Worm (Caenorhabditis elegans) whole organism, L1 larva: ENCODE data around the gene kgb-2.

Source experiments
- aha-1 ChIP-seq: fragments of 150-350 bp; optimal IDR thresholded peaks from 2 replicates; lab custom pipeline; 2014; ENCODE audit warnings: missing biosample characterization, missing genetic modification characterization
- lin-15B ChIP-seq: fragments of 150-350 bp; sonication (generic microtip); optimal IDR thresholded peaks from 3 replicates; lab custom pipeline; 2014; ENCODE audit warnings: missing biosample characterization, missing genetic modification characterization
- mab-9 ChIP-seq: fragments of 200-800 bp; sonication (Bioruptor generic); IDR thresholded peaks from 2 replicates; pipeline ENCODE4 v1.3.6; 2022; ENCODE audit warnings: missing genetic modification reagents, missing genetic modification characterization, missing compliant biosample characterization
- nhr-11 ChIP-seq: fragments of 150-350 bp; optimal IDR thresholded peaks from 2 replicates; lab custom pipeline; 2014; ENCODE audit warnings: missing biosample characterization, missing genetic modification characterization
- nhr-77 ChIP-seq: fragments of 150-350 bp; optimal IDR thresholded peaks from 2 replicates; lab custom pipeline; 2014; ENCODE audit warnings: missing biosample characterization, missing genetic modification characterization
- pqm-1 ChIP-seq: sonication (generic microtip); optimal IDR thresholded peaks from 3 replicates; lab custom pipeline; 2017; ENCODE audit warnings: missing biosample characterization, missing genetic modification characterization
- unc-130 ChIP-seq: fragments of 150-350 bp; optimal IDR thresholded peaks from 2 replicates; lab custom pipeline; 2017; ENCODE audit warnings: missing biosample characterization, missing genetic modification characterization, inconsistent platforms
- unc-62 ChIP-seq: fragments of 150-350 bp; optimal IDR thresholded peaks from 2 replicates; lab custom pipeline; 2014; ENCODE audit warnings: missing biosample characterization, missing genetic modification reagents, missing genetic modification characterization

DNA sequence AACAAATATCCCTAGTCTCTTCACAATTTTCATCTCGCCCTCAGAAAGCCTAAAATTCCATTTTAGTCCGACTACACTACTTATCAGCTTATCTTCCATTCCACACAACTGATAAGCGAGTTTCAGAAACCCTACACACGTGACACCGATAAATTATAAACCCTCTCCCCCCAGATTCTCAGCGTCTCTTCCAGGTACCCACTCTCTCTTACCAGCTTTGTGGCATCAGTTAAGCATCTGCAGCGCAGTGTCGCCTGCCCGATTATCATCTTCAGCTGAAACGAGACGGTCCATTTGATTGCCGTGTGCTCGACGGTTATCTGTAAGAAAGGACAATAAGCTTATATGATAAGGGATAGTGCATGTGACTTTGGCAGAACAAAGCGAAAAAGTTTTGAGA, 5.3 kb downstream of the kgb-2 start:
- TF ChIP-seq nhr-11 (tag; lab: Kevin White, UChicago) (no peak), mab-9 (GFP tag; lab: Robert Waterston, UW) (no peak), unc-130 (no peak), pqm-1 (tag; lab: Kevin White, UChicago) (peak; percentile 81), unc-62 (GFP tag; lab: Kevin White, UChicago) (no peak), aha-1 (no peak), nhr-77 (tag; lab: Kevin White, UChicago) (no peak), lin-15B (tag; lab: Kevin White, UChicago) (no peak)
